Worm (Caenorhabditis elegans): ENCODE data around the gene agmo-1.

Gene agmo-1

DNA sequence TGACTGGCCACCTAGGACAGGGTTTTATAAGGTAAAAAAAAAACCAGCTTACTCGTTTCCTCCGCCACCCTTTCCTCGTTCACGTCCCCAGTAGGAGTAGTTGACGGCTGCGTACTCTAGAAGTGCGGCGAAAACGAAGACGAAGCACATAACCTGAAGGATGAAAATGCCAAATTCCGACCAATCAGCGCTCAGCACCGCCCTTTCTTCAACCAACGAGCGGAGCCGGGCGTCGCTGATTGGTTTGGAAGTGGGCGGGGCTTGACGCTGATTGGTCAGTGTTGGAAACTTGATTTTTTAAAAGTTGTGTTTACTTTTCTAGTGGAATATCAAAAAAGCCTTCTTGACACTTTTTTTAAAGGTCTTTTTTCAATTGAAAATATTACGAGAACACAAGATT lies 24.6 kb downstream of the agmo-1 start:
- no peak for TF ChIP-seq zip-8 (tag; optimal IDR thresholded peaks at IDR 0.05)
- TF ChIP-seq flh-1 (GFP tag; optimal IDR thresholded peaks at IDR 0.05): no peak
- TF ChIP-seq cnd-1 (tag; optimal IDR thresholded peaks at IDR 0.05): no peak
- TF ChIP-seq ces-1 (GFP tag; optimal IDR thresholded peaks at IDR 0.05): no peak
- no peak for TF ChIP-seq ham-2 (GFP tag; optimal IDR thresholded peaks at IDR 0.05)
- TF ChIP-seq unc-39 (tag; optimal IDR thresholded peaks at IDR 0.05): no peak
- no peak for TF ChIP-seq elt-1 (tag; optimal IDR thresholded peaks at IDR 0.05; ENCODE audit: borderline replicate concordance, insufficient read depth)
- no peak for TF ChIP-seq M03D4.4 (tag; optimal IDR thresholded peaks at IDR 0.05)
- TF ChIP-seq ztf-11 (tag; optimal IDR thresholded peaks at IDR 0.05): no peak
- no peak for TF ChIP-seq mab-5 (tag; optimal IDR thresholded peaks at IDR 0.05)
- no peak for TF ChIP-seq mls-2 (tag; optimal IDR thresholded peaks at IDR 0.05)
- TF ChIP-seq blmp-1 (tag; optimal IDR thresholded peaks at IDR 0.05): no peak
- no peak for TF ChIP-seq elt-3 (tag; optimal IDR thresholded peaks at IDR 0.05)
- TF ChIP-seq hlh-1 (tag; optimal IDR thresholded peaks at IDR 0.05): no peak
- no peak for TF ChIP-seq nhr-28 (tag; optimal IDR thresholded peaks at IDR 0.05)

DNA sequence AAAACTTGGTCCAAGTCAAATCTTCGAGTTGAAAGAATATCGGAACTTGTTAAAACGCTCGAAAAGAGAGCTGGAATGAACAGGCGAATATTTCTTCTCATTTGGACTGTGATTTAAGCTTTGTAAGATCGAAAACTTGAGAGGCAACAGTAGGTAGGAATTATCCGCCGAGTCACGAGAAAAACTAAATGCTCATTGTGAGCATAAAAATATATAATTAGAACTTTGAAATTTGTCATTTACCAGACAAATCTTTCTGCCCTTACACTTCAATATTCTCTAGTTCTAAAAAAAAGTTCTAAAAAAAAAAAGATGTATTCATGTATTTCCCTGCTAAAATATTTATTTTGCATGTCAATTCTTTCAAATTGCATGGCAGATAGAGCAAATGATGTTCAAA lies 34.1 kb downstream of the agmo-1 start, which contains the start of the genes irld-19 and irld-61:
TSS of gene irld-19 (minus strand) at position 101 of the 400 bp plus-strand sequence.
TSS of gene irld-61 (plus strand) at position 313 of the 400 bp plus-strand sequence.
- TF ChIP-seq mab-5 (tag; optimal IDR thresholded peaks at IDR 0.05): no peak
- no peak for TF ChIP-seq mep-1 (tag; optimal IDR thresholded peaks at IDR 0.05)
- no peak for TF ChIP-seq pha-4 (tag; optimal IDR thresholded peaks at IDR 0.05)
- no peak for TF ChIP-seq ceh-39 (tag; optimal IDR thresholded peaks at IDR 0.05)
- no peak for TF ChIP-seq lin-13 (tag; optimal IDR thresholded peaks at IDR 0.05)
- no peak for TF ChIP-seq cnd-1 (tag; optimal IDR thresholded peaks at IDR 0.05)
- TF ChIP-seq elt-1 (tag; optimal IDR thresholded peaks at IDR 0.05; ENCODE audit: borderline replicate concordance, insufficient read depth): no peak
- no peak for TF ChIP-seq nhr-12 (tag; optimal IDR thresholded peaks at IDR 0.05)
- TF ChIP-seq ztf-11 (tag; optimal IDR thresholded peaks at IDR 0.05): no peak
- no peak for TF ChIP-seq ham-2 (GFP tag; optimal IDR thresholded peaks at IDR 0.05)

DNA sequence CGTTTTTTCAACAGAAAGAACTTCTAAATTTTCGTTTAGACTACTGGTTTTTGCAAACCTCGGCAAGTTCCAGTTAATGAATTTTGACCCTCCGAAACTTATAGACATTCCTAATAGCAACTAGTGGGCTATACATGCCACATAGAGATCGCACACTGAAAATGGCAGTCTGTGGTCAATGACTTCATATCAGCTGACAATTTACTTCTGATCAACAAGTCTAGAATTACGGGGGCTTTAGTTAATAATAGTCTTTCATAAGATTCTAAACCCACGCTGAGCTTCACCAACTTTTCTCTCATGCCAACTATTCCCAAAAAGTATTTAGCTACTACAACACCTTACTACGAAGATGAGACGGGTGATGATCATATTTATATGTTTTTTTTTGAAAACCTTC lies 41.0 kb downstream of the agmo-1 start, which contains the start of gene srw-9:
TSS of gene srw-9 (plus strand) at position 301 of the 400 bp plus-strand sequence.
- no peak for TF ChIP-seq elt-3 (tag; optimal IDR thresholded peaks at IDR 0.05)
- TF ChIP-seq sem-2 (GFP tag; optimal IDR thresholded peaks at IDR 0.05): no peak
- TF ChIP-seq nhr-2 (tag; optimal IDR thresholded peaks at IDR 0.05): no peak
- TF ChIP-seq unc-62 (GFP tag; optimal IDR thresholded peaks at IDR 0.05): no peak

ce11 chrIII:12755048-12755447 lies 43.3 kb downstream of the agmo-1 start, which contains the start of gene srw-10:
srw-10 (plus strand) TSS chrIII:12755348.
- no peak for TF ChIP-seq lin-32 (GFP tag; optimal IDR thresholded peaks at IDR 0.05)
- TF ChIP-seq sptf-1 (tag; optimal IDR thresholded peaks at IDR 0.05): no peak
- TF ChIP-seq ceh-39 (tag; optimal IDR thresholded peaks at IDR 0.05): no peak
- no peak for TF ChIP-seq lsy-2 (tag; optimal IDR thresholded peaks at IDR 0.05)
- TF ChIP-seq mls-2 (tag; optimal IDR thresholded peaks at IDR 0.05): no peak
- TF ChIP-seq nhr-237 (tag; optimal IDR thresholded peaks at IDR 0.05): no peak
- no peak for TF ChIP-seq elt-1 (tag; optimal IDR thresholded peaks at IDR 0.05; ENCODE audit: borderline replicate concordance, insufficient read depth)
- TF ChIP-seq snpc-4 (tag; optimal IDR thresholded peaks at IDR 0.05): no peak
- no peak for TF ChIP-seq tbx-8 (GFP tag; optimal IDR thresholded peaks at IDR 0.05)

DNA sequence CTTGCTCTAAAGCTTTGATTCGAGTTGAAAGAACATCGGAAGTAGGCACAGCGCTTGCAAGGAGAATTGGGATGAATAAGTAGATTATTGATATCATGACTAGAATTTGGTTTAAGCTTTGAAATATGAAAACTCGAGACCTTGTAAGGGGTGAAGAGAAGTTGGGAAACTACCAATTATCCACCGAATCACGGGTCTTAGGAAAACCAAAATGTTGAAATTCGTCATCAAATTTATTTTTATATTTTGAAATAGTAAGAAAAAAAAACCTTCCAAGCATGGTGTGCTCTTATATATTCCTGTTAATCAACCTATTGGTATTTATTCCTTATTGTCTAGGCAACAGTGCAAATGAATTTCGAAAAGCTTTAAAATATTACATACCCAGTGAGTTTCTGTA lies 47.5 kb downstream of the agmo-1 start, which contains the start of the genes irld-60 and irld-20:
TSS of gene irld-60 (minus strand) at position 101 of the 400 bp plus-strand sequence.
TSS of gene irld-20 (plus strand) at position 279 of the 400 bp plus-strand sequence.
- TF ChIP-seq hlh-1 (tag; optimal IDR thresholded peaks at IDR 0.05) (no peak), ceh-39 (tag; optimal IDR thresholded peaks at IDR 0.05) (no peak), sem-2 (GFP tag; optimal IDR thresholded peaks at IDR 0.05) (no peak), M03D4.4 (tag; optimal IDR thresholded peaks at IDR 0.05) (no peak), ceh-43 (GFP tag; optimal IDR thresholded peaks at IDR 0.05) (no peak), lsy-2 (tag; optimal IDR thresholded peaks at IDR 0.05) (no peak), lin-13 (tag; optimal IDR thresholded peaks at IDR 0.05) (no peak), pha-4 (tag; optimal IDR thresholded peaks at IDR 0.05) (no peak), nhr-76 (tag; optimal IDR thresholded peaks at IDR 0.05) (no peak), unc-120 (tag; optimal IDR thresholded peaks at IDR 0.05; ENCODE audit: poor library complexity, severe bottlenecking) (no peak), drap-1 (GFP tag; optimal IDR thresholded peaks at IDR 0.05) (no peak), ztf-11 (tag; optimal IDR thresholded peaks at IDR 0.05) (no peak), mab-5 (tag; optimal IDR thresholded peaks at IDR 0.05) (no peak), nhr-12 (tag; optimal IDR thresholded peaks at IDR 0.05) (no peak), flh-1 (GFP tag; optimal IDR thresholded peaks at IDR 0.05) (no peak), elt-1 (tag; optimal IDR thresholded peaks at IDR 0.05; ENCODE audit: borderline replicate concordance, insufficient read depth) (no peak), mls-2 (tag; optimal IDR thresholded peaks at IDR 0.05) (no peak), mep-1 (tag; optimal IDR thresholded peaks at IDR 0.05) (no peak), nhr-2 (tag; optimal IDR thresholded peaks at IDR 0.05) (no peak)
